Worm (Caenorhabditis elegans) whole organism, L1 larva: ENCODE data around the gene nhr-140.

Experiments
- aha-1 ChIP-seq: fragments of 150-350 bp; optimal IDR thresholded peaks from 2 replicates; lab custom pipeline; 2014; ENCODE audit warnings: missing biosample characterization, missing genetic modification characterization
- fos-1 ChIP-seq: fragments of 150-350 bp; optimal IDR thresholded peaks from 2 replicates; lab custom pipeline; 2014; ENCODE audit warnings: missing biosample characterization, missing genetic modification characterization
- hlh-17 ChIP-seq: fragments of 200-800 bp; sonication (Bioruptor generic); optimal IDR thresholded peaks from 2 replicates; lab custom pipeline; 2018; ENCODE audit warnings: missing genetic modification characterization, mild to moderate bottlenecking, missing compliant biosample characterization, moderate library complexity, borderline replicate concordance
- mep-1 ChIP-seq: fragments of 150-350 bp; optimal IDR thresholded peaks from 2 replicates; lab custom pipeline; 2014; ENCODE audit warnings: missing biosample characterization, missing genetic modification characterization
- nhr-11 ChIP-seq: fragments of 150-350 bp; optimal IDR thresholded peaks from 2 replicates; lab custom pipeline; 2014; ENCODE audit warnings: missing biosample characterization, missing genetic modification characterization
- nhr-28 ChIP-seq: fragments of 150-350 bp; optimal IDR thresholded peaks from 2 replicates; lab custom pipeline; 2014; ENCODE audit warnings: missing biosample characterization, missing genetic modification characterization

ce11 chrV:6949770-6950169, 39.7 kb downstream of the nhr-140 start, which contains the start of gene Y57E12B.11:
- no peak for TF ChIP-seq fos-1 (tag; lab: Kevin White, UChicago)
- no peak for TF ChIP-seq aha-1 (tag; lab: Kevin White, UChicago)
- no peak for TF ChIP-seq hlh-17 (GFP tag; lab: Kevin White, UChicago)
- TF ChIP-seq nhr-11 = no peak
- TF ChIP-seq mep-1 = no peak
- TF ChIP-seq nhr-28 (tag; lab: Kevin White, UChicago) = no peak
